Worm (Caenorhabditis elegans): ENCODE results near the gene ssq-4.
"Not testable (repeated sequence)": the region's sequence is repeated elsewhere in the genome, so short reads cannot be mapped to it uniquely, and the experiment has no call there.

ce11 chrIV:5064961-5065360 lies 48.7 kb downstream of the ssq-4 start, which contains the start of gene msp-53:
- TF ChIP-seq nhr-67 (tag; optimal IDR thresholded peaks at IDR 0.05); nhr-11 (tag; optimal IDR thresholded peaks at IDR 0.05); pqm-1 (tag; optimal IDR thresholded peaks at IDR 0.05); ceh-28 (tag; optimal IDR thresholded peaks at IDR 0.05); skn-1 (tag; optimal IDR thresholded peaks at IDR 0.05); lin-15B (tag; optimal IDR thresholded peaks at IDR 0.05); nhr-237 (tag; optimal IDR thresholded peaks at IDR 0.05); aly-2 (tag; optimal IDR thresholded peaks at IDR 0.05); fos-1 (tag; optimal IDR thresholded peaks at IDR 0.05); ama-1 (optimal IDR thresholded peaks at IDR 0.05); ceh-9 (tag; optimal IDR thresholded peaks at IDR 0.05); nhr-76 (tag; optimal IDR thresholded peaks at IDR 0.05); fkh-10 (GFP tag; optimal IDR thresholded peaks at IDR 0.05); fkh-2 (tag; optimal IDR thresholded peaks at IDR 0.05): not testable (repeated sequence)
